Worm (Caenorhabditis elegans) whole organism, L1 larva: ENCODE measurements around the gene Y48A6C.4.

Experiments used
- aha-1 ChIP-seq: fragments of 150-350 bp; optimal IDR thresholded peaks from 2 replicates; lab custom pipeline; 2014; ENCODE audit warnings: missing biosample characterization, missing genetic modification characterization
- ceh-90 ChIP-seq: sonication (generic microtip); optimal IDR thresholded peaks from 2 replicates; lab custom pipeline; 2016; ENCODE audit warnings: missing genetic modification characterization, missing compliant biosample characterization
- efl-1 ChIP-seq, 4 experiments: fragments of 150-350 bp; optimal IDR thresholded peaks in 3 of 4; peaks in 1 of 4; 1 replicate in 1 of 4; 2 replicates in 3 of 4; lab custom pipeline; 2014; ENCODE audit warnings: missing biosample characterization in 2 of 4, missing genetic modification characterization in 2 of 4, missing genetic modification reagents in 2 of 4
- fkh-10 ChIP-seq: sonication (generic microtip); optimal IDR thresholded peaks from 2 replicates; lab custom pipeline; 2017; ENCODE audit warnings: missing biosample characterization, missing genetic modification reagents, missing genetic modification characterization
- grh-1 ChIP-seq: fragments of 200-800 bp; sonication (Bioruptor generic); IDR thresholded peaks from 2 replicates; pipeline ENCODE4 v1.3.6; 2022; ENCODE audit warnings: missing genetic modification reagents, missing genetic modification characterization, missing compliant biosample characterization
- jun-1 ChIP-seq: fragments of 150-350 bp; optimal IDR thresholded peaks from 2 replicates; lab custom pipeline; 2014; ENCODE audit warnings: missing biosample characterization, missing genetic modification reagents, missing genetic modification characterization
- lin-39 ChIP-seq: fragments of 150-350 bp; optimal IDR thresholded peaks from 2 replicates; lab custom pipeline; 2014; ENCODE audit warnings: missing biosample characterization, missing genetic modification reagents, missing genetic modification characterization
- lsy-2 ChIP-seq, 2 experiments: fragments of 150-350 bp; optimal IDR thresholded peaks; 2 replicates each; lab custom pipeline; 2014; ENCODE audit warnings: missing biosample characterization in 2 of 2, missing genetic modification characterization in 2 of 2
- mdl-1 ChIP-seq, 2 experiments: fragments of 150-350 bp; optimal IDR thresholded peaks; 2 replicates each; lab custom pipeline; 2014 to 2017; ENCODE audit warnings: missing biosample characterization in 2 of 2, missing genetic modification characterization in 2 of 2, inconsistent platforms in 1 of 2
- nhr-19 ChIP-seq: fragments of 200-800 bp; sonication (Bioruptor generic); conservative IDR thresholded peaks from 2 replicates; pipeline ENCODE4 v1.3.6; 2022; ENCODE audit warnings: missing genetic modification characterization, missing compliant biosample characterization
- nhr-76 ChIP-seq: sonication (generic microtip); optimal IDR thresholded peaks from 2 replicates; lab custom pipeline; 2017; ENCODE audit warnings: missing biosample characterization, missing genetic modification characterization
- pag-3 ChIP-seq: sonication (generic microtip); optimal IDR thresholded peaks from 2 replicates; lab custom pipeline; 2017; ENCODE audit warnings: missing genetic modification characterization, mild to moderate bottlenecking, missing compliant biosample characterization, antibody characterized with exemption, borderline replicate concordance; ENCODE audit not compliant: insufficient read depth
- zip-4 ChIP-seq: fragments of 200-800 bp; sonication (Bioruptor generic); optimal IDR thresholded peaks from 2 replicates; lab custom pipeline; 2018; ENCODE audit warnings: mild to moderate bottlenecking, missing genetic modification characterization, moderate library complexity, missing compliant biosample characterization

ce11 chrIII:11172232-11172713 lies 52.7 kb downstream of the Y48A6C.4 start:
- TF ChIP-seq zip-4 (GFP tag; lab: Kevin White, UChicago) (no peak), lin-39 (tag; lab: Kevin White, UChicago) (no peak), nhr-76 (tag; lab: Kevin White, UChicago) (no peak), jun-1 (tag; lab: Kevin White, UChicago) (no peak), fkh-10 (GFP tag; lab: Kevin White, UChicago) (no peak), mdl-1 (tag; optimal IDR thresholded peaks at IDR 0.05; lab: Kevin White, UChicago) (no peak), pag-3 (tag; lab: Kevin White, UChicago) (no peak), grh-1 (GFP tag; lab: Robert Waterston, UW) (no peak), nhr-19 (GFP tag; lab: Robert Waterston, UW) (no peak), lsy-2 (tag; optimal IDR thresholded peaks at IDR 0.05; lab: Kevin White, UChicago) (no peak), aha-1 (tag; lab: Kevin White, UChicago) (no peak), efl-1 (optimal IDR thresholded peaks at IDR 0.05; lab: Kevin White, UChicago) (no peak), efl-1 (GFP tag; optimal IDR thresholded peaks at IDR 0.05 in 1 of 2; lab: Kevin White, UChicago) (no peak), ceh-90 (no peak)
